Fruit fly (Drosophila melanogaster): Measurements from ENCODE around the gene Rpn3.

Gene Rpn3

DNA sequence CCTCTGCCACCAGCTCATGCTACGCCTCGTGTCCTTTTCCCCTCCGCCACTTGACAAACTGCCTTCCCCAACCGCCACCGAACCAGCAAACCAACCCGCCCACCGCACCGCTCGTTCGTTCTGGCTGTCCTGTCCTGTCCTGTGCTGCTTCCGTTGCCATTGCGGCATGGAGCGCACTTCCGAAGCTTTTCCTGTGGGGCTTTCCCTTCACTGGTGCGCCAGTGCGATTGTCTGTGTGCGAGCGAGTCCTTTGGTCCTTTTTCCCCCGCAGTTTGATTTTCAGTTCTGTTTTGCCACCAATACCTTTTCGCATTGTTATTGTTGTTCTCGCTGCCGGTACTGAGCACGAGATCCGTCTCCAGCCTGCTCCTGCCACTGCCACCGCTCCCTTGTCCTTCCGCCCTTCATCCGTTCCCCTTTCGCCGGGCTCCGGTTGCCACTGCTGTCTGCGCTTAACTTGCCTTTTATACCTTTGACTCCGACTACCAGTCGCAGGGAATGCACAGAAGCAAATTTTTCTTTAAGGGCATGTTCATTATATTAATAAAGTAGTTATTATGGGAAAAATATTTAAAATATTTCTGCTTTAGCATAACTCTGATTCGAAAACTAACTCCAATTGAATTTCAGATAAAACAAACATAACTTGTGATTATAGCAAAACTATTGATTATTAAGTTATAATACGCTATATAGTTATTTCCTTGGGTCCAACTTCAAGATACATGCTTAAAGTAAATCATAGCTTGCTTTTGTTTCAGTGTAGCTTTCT is 27.4 kb upstream of the Rpn3 start (continued):
- TF ChIP-seq CG2129 (GFP tag; IDR thresholded peaks at IDR 0.05; ENCODE audit: partially characterized antibody), result no peak
- peak; percentile 4 for TF ChIP-seq CG6254 (GFP tag; optimal IDR thresholded peaks at IDR 0.05)
- TF ChIP-seq CG9797 (GFP tag; optimal IDR thresholded peaks at IDR 0.05), result no peak
- peak; percentile 88 for TF ChIP-seq Hmr (GFP tag; optimal IDR thresholded peaks at IDR 0.05)
- peak; percentile 86 for TF ChIP-seq Meics (GFP tag; optimal IDR thresholded peaks at IDR 0.05)
- no peak for TF ChIP-seq CG32767 (GFP tag; IDR thresholded peaks at IDR 0.05)
- peak; percentile 62 for TF ChIP-seq CG9437 (GFP tag; optimal IDR thresholded peaks at IDR 0.05)
- no peak for TF ChIP-seq MBD-R2 (GFP tag; IDR thresholded peaks at IDR 0.05)
- no peak for TF ChIP-seq CG13287 (GFP tag; IDR thresholded peaks at IDR 0.05; ENCODE audit: partially characterized antibody)
- TF ChIP-seq Usf (GFP tag; optimal IDR thresholded peaks at IDR 0.05), result no peak
- TF ChIP-seq ttk (GFP tag; IDR thresholded peaks at IDR 0.05), result peak; percentile 49; the same call in 1 of the 2 replicates
- peak; percentile 80 for TF ChIP-seq CG10543 (GFP tag; optimal IDR thresholded peaks at IDR 0.05)
- no peak for TF ChIP-seq stwl (tag; optimal IDR thresholded peaks at IDR 0.05)
- TF ChIP-seq CG6683 (GFP tag; optimal IDR thresholded peaks at IDR 0.05), result peak; percentile 69
- TF ChIP-seq Ptx1 (GFP tag; IDR thresholded peaks at IDR 0.05), result peak; percentile 68
- no peak for TF ChIP-seq chif (GFP tag; optimal IDR thresholded peaks at IDR 0.05)
- peak; percentile 70 for TF ChIP-seq scrt (GFP tag; optimal IDR thresholded peaks at IDR 0.05)
- TF ChIP-seq sug (tag; optimal IDR thresholded peaks at IDR 0.05), result peak; percentile 67
- no peak for TF ChIP-seq CG17186 (GFP tag; optimal IDR thresholded peaks at IDR 0.05)
- TF ChIP-seq sima (GFP tag; optimal IDR thresholded peaks at IDR 0.05), result no peak
- TF ChIP-seq vvl (GFP tag; IDR thresholded peaks at IDR 0.05), result no peak
- TF ChIP-seq CG15601 (tag; optimal IDR thresholded peaks at IDR 0.05), result peak; percentile 72
- no peak for TF ChIP-seq CG4282 (GFP tag; optimal IDR thresholded peaks at IDR 0.05)
- no peak for TF ChIP-seq CG16863 (GFP tag; optimal IDR thresholded peaks at IDR 0.05)
- TF ChIP-seq Fer3 (tag; optimal IDR thresholded peaks at IDR 0.05), result peak; percentile 77
- peak; percentile 36 for TF ChIP-seq Abd-B (GFP tag; optimal IDR thresholded peaks at IDR 0.05)
- TF ChIP-seq Ravus (GFP tag; IDR thresholded peaks at IDR 0.05), result no peak
- TF ChIP-seq CG3847 (GFP tag; IDR thresholded peaks at IDR 0.05), result 0 out of 2 replicates have a peak, but pooled peaks have one; percentile 9
- TF ChIP-seq CrebB (tag; optimal IDR thresholded peaks at IDR 0.05), result no peak
- TF ChIP-seq slbo (GFP tag; IDR thresholded peaks at IDR 0.05), result peak; percentile 67
- TF ChIP-seq Side (GFP tag; optimal IDR thresholded peaks at IDR 0.05), result no peak
- TF ChIP-seq Sox100B (GFP tag; optimal IDR thresholded peaks at IDR 0.05), result peak; percentile 78
- TF ChIP-seq kay (GFP tag; optimal IDR thresholded peaks at IDR 0.05), result peak; percentile 23
- TF ChIP-seq Hr39 (optimal IDR thresholded peaks at IDR 0.05), result no peak
- TF ChIP-seq odd (GFP tag; optimal IDR thresholded peaks at IDR 0.05), result peak; percentile 58
- TF ChIP-seq CG18262 (tag; optimal IDR thresholded peaks at IDR 0.05), result peak; percentile 73
- TF ChIP-seq pan (optimal IDR thresholded peaks at IDR 0.05), result no peak
- no peak for TF ChIP-seq pan (GFP tag; optimal IDR thresholded peaks at IDR 0.05 in 1 of 2, IDR thresholded peaks at IDR 0.05 in 1 of 2)
- TF ChIP-seq maf-S (GFP tag; optimal IDR thresholded peaks at IDR 0.05), result no peak
- peak; percentile 70 for TF ChIP-seq Atf6 (GFP tag; IDR thresholded peaks at IDR 0.05)
- peak; percentile 73 for TF ChIP-seq CG4328 (GFP tag; optimal IDR thresholded peaks at IDR 0.05)
- TF ChIP-seq Chrac-16 (GFP tag; optimal IDR thresholded peaks at IDR 0.05), result peak; percentile 22
- no peak for TF ChIP-seq Ets97D (GFP tag; optimal IDR thresholded peaks at IDR 0.05)
- TF ChIP-seq CG10274 (GFP tag; optimal IDR thresholded peaks at IDR 0.05), result peak; percentile 9
- TF ChIP-seq tap (tag; optimal IDR thresholded peaks at IDR 0.05), result peak; percentile 74
- TF ChIP-seq cad (GFP tag; optimal IDR thresholded peaks at IDR 0.05), result no peak
- TF ChIP-seq CG7839 (tag; optimal IDR thresholded peaks at IDR 0.05), result peak; percentile 82
- TF ChIP-seq CG14441 (GFP tag; IDR thresholded peaks at IDR 0.05), result no peak
- TF ChIP-seq CG1233 (GFP tag; optimal IDR thresholded peaks at IDR 0.05), result peak; percentile 64
- TF ChIP-seq B-H1 (GFP tag; IDR thresholded peaks at IDR 0.05), result peak; percentile 37; the same call in 2 of the 3 replicates
